Worm (Caenorhabditis elegans) whole organism, L1 larva: ENCODE results near the gene F52C12.2.

Source experiments
- C34B4.2 ChIP-seq: sonication (generic microtip); optimal IDR thresholded peaks from 2 replicates; lab custom pipeline; 2017; ENCODE audit warnings: mild to moderate bottlenecking, missing genetic modification characterization, missing compliant biosample characterization
- aly-2 ChIP-seq: fragments of 150-350 bp; optimal IDR thresholded peaks from 2 replicates; lab custom pipeline; 2014; ENCODE audit warnings: missing biosample characterization, missing genetic modification characterization
- ceh-82 ChIP-seq, 3 experiments: fragments of 150-350 bp in 1 of 3; sonication (generic microtip) in 2 of 3; optimal IDR thresholded peaks; 2 replicates each; lab custom pipeline; 2014 to 2017; ENCODE audit warnings: missing biosample characterization in 3 of 3, missing genetic modification characterization in 3 of 3
- elt-3 ChIP-seq, 6 experiments: fragments of 150-350 bp in 1 of 6; sonication (generic microtip); optimal IDR thresholded peaks; 2 replicates each; lab custom pipeline; 2017 to 2018; ENCODE audit warnings: missing biosample characterization in 6 of 6, missing genetic modification characterization in 6 of 6, inconsistent platforms in 1 of 6
- fos-1 ChIP-seq: fragments of 150-350 bp; optimal IDR thresholded peaks from 2 replicates; lab custom pipeline; 2014; ENCODE audit warnings: missing biosample characterization, missing genetic modification characterization
- lin-15B ChIP-seq: fragments of 150-350 bp; sonication (generic microtip); optimal IDR thresholded peaks from 3 replicates; lab custom pipeline; 2014; ENCODE audit warnings: missing biosample characterization, missing genetic modification characterization
- nhr-237 ChIP-seq: fragments of 150-350 bp; optimal IDR thresholded peaks from 2 replicates; lab custom pipeline; 2014; ENCODE audit warnings: missing biosample characterization, missing genetic modification characterization
- nhr-28 ChIP-seq: fragments of 150-350 bp; optimal IDR thresholded peaks from 2 replicates; lab custom pipeline; 2014; ENCODE audit warnings: missing biosample characterization, missing genetic modification characterization
- nhr-47 ChIP-seq: sonication (generic microtip); optimal IDR thresholded peaks from 2 replicates; lab custom pipeline; 2016; ENCODE audit warnings: mild to moderate bottlenecking, missing genetic modification characterization, moderate library complexity, missing compliant biosample characterization
- pqm-1 ChIP-seq: sonication (generic microtip); optimal IDR thresholded peaks from 3 replicates; lab custom pipeline; 2017; ENCODE audit warnings: missing biosample characterization, missing genetic modification characterization
- snpc-4 ChIP-seq: fragments of 150-350 bp; optimal IDR thresholded peaks from 2 replicates; lab custom pipeline; 2014; ENCODE audit warnings: missing biosample characterization, missing genetic modification characterization
- unc-30 ChIP-seq: sonication (generic microtip); optimal IDR thresholded peaks from 2 replicates; lab custom pipeline; 2017; ENCODE audit warnings: missing biosample characterization, missing genetic modification characterization

- no peak for TF ChIP-seq C34B4.2
- no peak for TF ChIP-seq nhr-28 (tag; lab: Kevin White, UChicago)
- TF ChIP-seq aly-2 (tag; lab: Kevin White, UChicago), result no peak
- no peak for TF ChIP-seq elt-3 (tag; optimal IDR thresholded peaks at IDR 0.05; lab: Kevin White, UChicago)
- no peak for TF ChIP-seq lin-15B
- TF ChIP-seq nhr-47, result no peak
- TF ChIP-seq fos-1 (tag; lab: Kevin White, UChicago), result no peak
- TF ChIP-seq pqm-1, result no peak
- no peak for TF ChIP-seq unc-30 (tag; lab: Kevin White, UChicago)
- TF ChIP-seq ceh-82 (tag; optimal IDR thresholded peaks at IDR 0.05; lab: Kevin White, UChicago), result no peak
- no peak for TF ChIP-seq snpc-4 (tag; lab: Kevin White, UChicago)
- no peak for TF ChIP-seq nhr-237
Measured at ce11 chrIV:1920513-1920912, 32.9 kb upstream of the F52C12.2 start.
